Worm (Caenorhabditis elegans) whole organism, L1 larva: ENCODE data around the gene R09A8.1.

Experiments used
- C34B4.2 ChIP-seq: sonication (generic microtip); optimal IDR thresholded peaks from 2 replicates; lab custom pipeline; 2017; ENCODE audit warnings: mild to moderate bottlenecking, missing genetic modification characterization, missing compliant biosample characterization
- alr-1 ChIP-seq: fragments of 200-800 bp; sonication (Bioruptor generic); optimal IDR thresholded peaks from 2 replicates; lab custom pipeline; 2018; ENCODE audit warnings: borderline replicate concordance, mild to moderate bottlenecking, missing genetic modification characterization, missing compliant biosample characterization
- ama-1 ChIP-seq: fragments of 150-350 bp; optimal IDR thresholded peaks from 2 replicates; lab custom pipeline; 2014
- ceh-8 ChIP-seq: fragments of 200-800 bp; sonication (Bioruptor generic); optimal IDR thresholded peaks from 2 replicates; lab custom pipeline; 2018; ENCODE audit warnings: mild to moderate bottlenecking, missing genetic modification characterization, moderate library complexity, missing compliant biosample characterization
- ceh-90 ChIP-seq: sonication (generic microtip); optimal IDR thresholded peaks from 2 replicates; lab custom pipeline; 2016; ENCODE audit warnings: missing genetic modification characterization, missing compliant biosample characterization
- dpl-1 ChIP-seq, 3 experiments: fragments of 150-350 bp in 2 of 3; sonication (generic microtip) in 1 of 3; optimal IDR thresholded peaks; 2 replicates each; lab custom pipeline; 2014 to 2017; ENCODE audit warnings: missing biosample characterization in 3 of 3, missing genetic modification characterization in 3 of 3, missing genetic modification reagents in 3 of 3
- dsc-1 ChIP-seq: sonication (generic microtip); optimal IDR thresholded peaks from 2 replicates; lab custom pipeline; 2016; ENCODE audit warnings: mild to moderate bottlenecking, missing genetic modification characterization, missing compliant biosample characterization
- efl-1 ChIP-seq, 4 experiments: fragments of 150-350 bp; optimal IDR thresholded peaks in 3 of 4; peaks in 1 of 4; 1 replicate in 1 of 4; 2 replicates in 3 of 4; lab custom pipeline; 2014; ENCODE audit warnings: missing biosample characterization in 2 of 4, missing genetic modification characterization in 2 of 4, missing genetic modification reagents in 2 of 4
- egl-27 ChIP-seq, 2 experiments: fragments of 150-350 bp in 1 of 2; sonication (generic microtip); optimal IDR thresholded peaks; 3 replicates each; lab custom pipeline; 2017 to 2018; ENCODE audit warnings: missing biosample characterization in 2 of 2, missing genetic modification characterization in 2 of 2, missing genetic modification reagents in 2 of 2
- elt-2 ChIP-seq: sonication (generic microtip); optimal IDR thresholded peaks from 2 replicates; lab custom pipeline; 2016; ENCODE audit warnings: missing genetic modification characterization, mild to moderate bottlenecking, inconsistent platforms, missing compliant biosample characterization, missing genetic modification reagents
- ets-5 ChIP-seq: fragments of 200-800 bp; sonication (Bioruptor generic); IDR thresholded peaks from 2 replicates; pipeline ENCODE4 v1.3.6; 2022; ENCODE audit warnings: missing genetic modification characterization, missing compliant biosample characterization
- fkh-10 ChIP-seq: sonication (generic microtip); optimal IDR thresholded peaks from 2 replicates; lab custom pipeline; 2017; ENCODE audit warnings: missing biosample characterization, missing genetic modification reagents, missing genetic modification characterization
- fos-1 ChIP-seq: fragments of 150-350 bp; optimal IDR thresholded peaks from 2 replicates; lab custom pipeline; 2014; ENCODE audit warnings: missing biosample characterization, missing genetic modification characterization
- hlh-4 ChIP-seq: sonication (generic microtip); optimal IDR thresholded peaks from 2 replicates; lab custom pipeline; 2016; ENCODE audit warnings: mild to moderate bottlenecking, missing genetic modification characterization, missing compliant biosample characterization
- irx-1 ChIP-seq: sonication (generic microtip); optimal IDR thresholded peaks from 2 replicates; lab custom pipeline; 2016; ENCODE audit warnings: missing genetic modification characterization, missing compliant biosample characterization
- isw-1 ChIP-seq: fragments of 200-800 bp; sonication (Bioruptor generic); IDR thresholded peaks from 2 replicates; pipeline ENCODE4 v1.3.6; 2022; ENCODE audit warnings: missing genetic modification characterization, missing compliant biosample characterization
- jun-1 ChIP-seq: fragments of 150-350 bp; optimal IDR thresholded peaks from 2 replicates; lab custom pipeline; 2014; ENCODE audit warnings: missing biosample characterization, missing genetic modification reagents, missing genetic modification characterization
- lin-14 ChIP-seq: fragments of 200-800 bp; sonication (Bioruptor generic); optimal IDR thresholded peaks from 2 replicates; lab custom pipeline; 2018; ENCODE audit warnings: mild to moderate bottlenecking, missing genetic modification characterization, moderate library complexity, missing compliant biosample characterization
- lin-39 ChIP-seq: fragments of 150-350 bp; optimal IDR thresholded peaks from 2 replicates; lab custom pipeline; 2014; ENCODE audit warnings: missing biosample characterization, missing genetic modification reagents, missing genetic modification characterization
- lir-3 ChIP-seq: sonication (generic microtip); optimal IDR thresholded peaks from 2 replicates; lab custom pipeline; 2016; ENCODE audit warnings: mild to moderate bottlenecking, missing genetic modification characterization, moderate library complexity, missing compliant biosample characterization; ENCODE audit not compliant: poor library complexity
- mep-1 ChIP-seq: fragments of 150-350 bp; optimal IDR thresholded peaks from 2 replicates; lab custom pipeline; 2014; ENCODE audit warnings: missing biosample characterization, missing genetic modification characterization
- nhr-11 ChIP-seq: fragments of 150-350 bp; optimal IDR thresholded peaks from 2 replicates; lab custom pipeline; 2014; ENCODE audit warnings: missing biosample characterization, missing genetic modification characterization
- nhr-19 ChIP-seq: fragments of 200-800 bp; sonication (Bioruptor generic); conservative IDR thresholded peaks from 2 replicates; pipeline ENCODE4 v1.3.6; 2022; ENCODE audit warnings: missing genetic modification characterization, missing compliant biosample characterization
- nhr-77 ChIP-seq: fragments of 150-350 bp; optimal IDR thresholded peaks from 2 replicates; lab custom pipeline; 2014; ENCODE audit warnings: missing biosample characterization, missing genetic modification characterization
- nhr-85 ChIP-seq: sonication (generic microtip); peaks from one replicate; lab custom pipeline; 2016; ENCODE audit warnings: missing genetic modification characterization, inconsistent platforms, missing compliant biosample characterization
- rnt-1 ChIP-seq: sonication (generic microtip); optimal IDR thresholded peaks from 2 replicates; lab custom pipeline; 2016; ENCODE audit warnings: mild to moderate bottlenecking, missing genetic modification characterization, moderate library complexity, missing compliant biosample characterization
- snpc-4 ChIP-seq: fragments of 150-350 bp; optimal IDR thresholded peaks from 2 replicates; lab custom pipeline; 2014; ENCODE audit warnings: missing biosample characterization, missing genetic modification characterization
- sup-37 ChIP-seq: fragments of 200-800 bp; sonication (Bioruptor generic); optimal IDR thresholded peaks from 2 replicates; lab custom pipeline; 2018; ENCODE audit warnings: mild to moderate bottlenecking, missing genetic modification characterization, missing compliant biosample characterization
- tbx-2 ChIP-seq: sonication (generic microtip); optimal IDR thresholded peaks from 2 replicates; lab custom pipeline; 2016; ENCODE audit warnings: missing genetic modification characterization, missing compliant biosample characterization
- unc-62 ChIP-seq: fragments of 150-350 bp; optimal IDR thresholded peaks from 2 replicates; lab custom pipeline; 2014; ENCODE audit warnings: missing biosample characterization, missing genetic modification reagents, missing genetic modification characterization
- unc-98 ChIP-seq: fragments of 200-800 bp; sonication (Bioruptor generic); IDR thresholded peaks from 2 replicates; pipeline ENCODE4 v1.3.6; 2022; ENCODE audit warnings: missing genetic modification characterization, missing compliant biosample characterization
- vab-15 ChIP-seq: sonication (generic microtip); optimal IDR thresholded peaks from 2 replicates; lab custom pipeline; 2017; ENCODE audit warnings: missing genotype, mild to moderate bottlenecking, missing genetic modification characterization, missing compliant biosample characterization
- xbp-1 ChIP-seq: sonication (generic microtip); optimal IDR thresholded peaks from 2 replicates; lab custom pipeline; 2016; ENCODE audit warnings: missing genetic modification characterization, missing compliant biosample characterization
- ztf-11 ChIP-seq, 2 experiments: sonication (generic microtip); optimal IDR thresholded peaks; 2 replicates each; lab custom pipeline; 2016 to 2017; ENCODE audit warnings: missing genetic modification characterization in 2 of 2, missing biosample characterization in 1 of 2, missing compliant biosample characterization in 1 of 2
- ztf-4 ChIP-seq: fragments of 150-350 bp; optimal IDR thresholded peaks from 2 replicates; lab custom pipeline; 2014; ENCODE audit warnings: missing biosample characterization, missing genetic modification characterization

The R09A8.1 gene

DNA sequence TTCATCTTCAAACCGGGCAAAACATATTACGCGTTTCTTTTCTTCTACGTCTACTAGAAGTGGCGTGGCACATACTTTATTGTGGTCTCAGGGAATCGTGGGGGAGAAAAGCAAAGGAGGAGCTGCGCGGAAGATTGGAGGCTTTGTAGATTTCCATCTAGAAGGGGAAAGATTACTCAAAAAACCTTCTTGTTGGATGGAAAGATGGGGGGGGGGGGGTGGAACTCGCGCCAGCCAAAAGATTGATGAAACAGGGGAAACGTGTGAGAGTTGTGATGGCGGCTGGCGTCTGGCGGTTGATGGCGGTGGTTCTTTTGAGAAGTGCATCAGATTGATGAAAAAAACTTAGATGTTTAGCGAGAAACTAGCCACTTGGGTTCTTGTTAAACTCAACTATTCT, 24.0 kb upstream of the R09A8.1 start:
- TF ChIP-seq ztf-4: no peak
- no peak for TF ChIP-seq hlh-4 (tag; lab: Kevin White, UChicago)
- TF ChIP-seq dsc-1 (tag; lab: Kevin White, UChicago): no peak
- TF ChIP-seq lin-14: peak; percentile 2
- TF ChIP-seq efl-1 (optimal IDR thresholded peaks at IDR 0.05; lab: Kevin White, UChicago): no peak
- no peak for TF ChIP-seq efl-1 (GFP tag; optimal IDR thresholded peaks at IDR 0.05 in 1 of 2; lab: Kevin White, UChicago)
- no peak for TF ChIP-seq unc-98 (GFP tag; lab: Robert Waterston, UW)
- TF ChIP-seq tbx-2 (tag; lab: Kevin White, UChicago): no peak
- no peak for TF ChIP-seq mep-1
- no peak for TF ChIP-seq vab-15 (tag; lab: Kevin White, UChicago)
- no peak for TF ChIP-seq ets-5
- peak; percentile 15 for TF ChIP-seq fkh-10 (GFP tag; lab: Kevin White, UChicago)
- TF ChIP-seq sup-37 (GFP tag; lab: Kevin White, UChicago): no peak
- no peak for TF ChIP-seq egl-27 (tag; optimal IDR thresholded peaks at IDR 0.05; lab: Kevin White, UChicago)
- TF ChIP-seq nhr-11 (tag; lab: Kevin White, UChicago): no peak
- no peak for TF ChIP-seq isw-1 (GFP tag; lab: Robert Waterston, UW)
- no peak for TF ChIP-seq fos-1 (tag; lab: Kevin White, UChicago)

DNA sequence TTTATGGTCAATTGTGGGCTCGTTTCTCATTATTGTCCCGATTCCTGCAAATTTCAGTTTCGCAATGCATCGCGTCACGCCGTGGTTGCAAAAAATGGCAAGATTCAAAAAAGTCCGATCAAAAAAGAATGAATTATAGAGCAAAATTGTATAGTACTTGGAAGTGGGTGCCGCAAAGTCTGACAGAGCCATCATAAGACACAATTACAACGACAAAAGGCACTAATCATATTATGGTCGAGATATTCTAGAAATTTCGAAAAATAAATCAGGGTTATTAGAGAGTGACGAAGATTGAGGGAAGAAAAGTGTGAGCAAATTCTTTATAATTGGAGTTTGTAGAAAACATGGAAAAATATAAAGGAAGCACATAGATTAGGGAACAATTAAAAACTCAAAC, 18.3 kb upstream of the R09A8.1 start:
- peak; percentile 90 for TF ChIP-seq ceh-8 (GFP tag; lab: Kevin White, UChicago)
- peak; percentile 61 for TF ChIP-seq dsc-1 (tag; lab: Kevin White, UChicago)
- no peak for TF ChIP-seq C34B4.2

ce11 chrX:12595954-12596353, 17.6 kb upstream of the R09A8.1 start:
- TF ChIP-seq lin-14 (no peak), elt-2 (tag; lab: Kevin White, UChicago) (peak; percentile 80)

DNA sequence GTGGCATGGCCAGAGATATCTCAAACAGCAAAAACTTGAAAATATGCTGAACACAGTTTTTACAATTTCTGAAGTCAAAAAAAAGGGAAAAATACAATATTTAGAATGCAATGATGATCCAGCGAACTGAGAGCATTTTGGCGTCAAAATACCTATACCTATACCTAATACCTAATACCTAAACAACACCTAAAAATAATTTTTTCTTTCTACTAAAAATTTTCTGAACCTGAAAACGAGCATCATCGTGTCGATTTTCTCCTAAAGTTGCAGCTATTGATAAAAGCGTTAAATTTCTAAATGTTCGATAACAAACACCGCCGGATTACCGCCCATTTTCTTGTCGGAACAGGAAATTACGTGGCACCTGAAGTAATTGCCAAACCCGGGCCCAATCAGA, 16.7 kb upstream of the R09A8.1 start, which contains the start of gene T24D5.4:
Gene T24D5.4, plus strand, starts transcription at position 301 of the 400 bp plus-strand sequence.
- TF ChIP-seq lir-3 (tag; lab: Kevin White, UChicago) (no peak), jun-1 (tag; lab: Kevin White, UChicago) (no peak), C34B4.2 (no peak), nhr-85 (tag; lab: Kevin White, UChicago) (no peak), efl-1 (optimal IDR thresholded peaks at IDR 0.05; lab: Kevin White, UChicago) (no peak), efl-1 (GFP tag; optimal IDR thresholded peaks at IDR 0.05 in 1 of 2; lab: Kevin White, UChicago) (peak in 1 of 2 experiments; percentile 72), ama-1 (lab: Kevin White, UChicago) (no peak), lin-14 (no peak)
- TF ChIP-seq, all 84 proteins: peak for 1

- TF ChIP-seq nhr-85 (tag; lab: Kevin White, UChicago): no peak
- TF ChIP-seq nhr-77: no peak
- no peak for TF ChIP-seq xbp-1 (tag; lab: Kevin White, UChicago)
- TF ChIP-seq nhr-19: no peak
- no peak for TF ChIP-seq ama-1 (lab: Kevin White, UChicago)
- TF ChIP-seq lin-39 (tag; lab: Kevin White, UChicago): no peak
- TF ChIP-seq alr-1 (tag; lab: Kevin White, UChicago): no peak
- no peak for TF ChIP-seq snpc-4
- no peak for TF ChIP-seq ztf-11 (tag; optimal IDR thresholded peaks at IDR 0.05; lab: Kevin White, UChicago)
- no peak for TF ChIP-seq dpl-1 (GFP tag; optimal IDR thresholded peaks at IDR 0.05; lab: Kevin White, UChicago)
- TF ChIP-seq rnt-1 (tag; lab: Kevin White, UChicago): no peak
- no peak for TF ChIP-seq unc-62 (GFP tag; lab: Kevin White, UChicago)
- no peak for TF ChIP-seq ets-5
- no peak for TF ChIP-seq irx-1 (tag; lab: Kevin White, UChicago)
- TF ChIP-seq ceh-90: no peak
- TF ChIP-seq, all 84 proteins: peak for 0
Measured at ce11 chrX:12602611-12603010, 10.9 kb upstream of the R09A8.1 start.
